Fruit fly (Drosophila melanogaster) whole organism, wandering third instar larva: Measurements from ENCODE around the gene STUB1.

Experiments
- Abd-B ChIP-seq: fragments of >200 bp; optimal IDR thresholded peaks from 2 replicates; lab custom pipeline; 2017; ENCODE audit warnings: missing biosample characterization, missing genetic modification characterization
- CG32264 ChIP-seq: fragments of 200-800 bp; sonication (Bioruptor generic); optimal IDR thresholded peaks from 2 replicates; lab custom pipeline; 2016; ENCODE audit warnings: missing biosample characterization, missing genetic modification characterization
- Dfd ChIP-seq: fragments of >200 bp; optimal IDR thresholded peaks from 2 replicates; lab custom pipeline; 2017; ENCODE audit warnings: missing biosample characterization, missing genetic modification characterization
- Dif ChIP-seq: fragments of 200-275, 200-300 bp; sonication (Bioruptor generic); optimal IDR thresholded peaks from 2 replicates; lab custom pipeline; 2018; ENCODE audit warnings: missing biosample characterization, missing genetic modification characterization; ENCODE audit not compliant: partially characterized antibody
- GATAd ChIP-seq: sonication (Bioruptor generic); optimal IDR thresholded peaks from 2 replicates; lab custom pipeline; 2016; ENCODE audit warnings: missing biosample characterization, missing genetic modification characterization
- HLH106 ChIP-seq: fragments of 200-800 bp; optimal IDR thresholded peaks from 3 replicates; lab custom pipeline; 2019; ENCODE audit warnings: missing biosample characterization, mild to moderate bottlenecking, missing genetic modification characterization, moderate library complexity
- Hr78 ChIP-seq: fragments of >200 bp; optimal IDR thresholded peaks from 2 replicates; lab custom pipeline; 2017; ENCODE audit warnings: missing biosample characterization, missing genetic modification characterization
- Hr83 ChIP-seq: fragments of 200-300 bp; sonication (Bioruptor generic); optimal IDR thresholded peaks from 2 replicates; lab custom pipeline; 2016; ENCODE audit warnings: missing biosample characterization, mild to moderate bottlenecking, missing genetic modification characterization, moderate library complexity; ENCODE audit not compliant: poor library complexity, severe bottlenecking
- Jra ChIP-seq: sonication (Bioruptor generic); optimal IDR thresholded peaks from 2 replicates; lab custom pipeline; 2016; ENCODE audit warnings: missing biosample characterization, missing genetic modification characterization
- Mio ChIP-seq: sonication (Bioruptor generic); optimal IDR thresholded peaks from 2 replicates; lab custom pipeline; 2016; ENCODE audit warnings: missing biosample characterization, missing genetic modification characterization
- Myc ChIP-seq: fragments of >200 bp; optimal IDR thresholded peaks from 2 replicates; lab custom pipeline; 2017
- N ChIP-seq: fragments of >200 bp; optimal IDR thresholded peaks from 2 replicates; lab custom pipeline; 2018; ENCODE audit warnings: missing biosample characterization, missing external identifiers, missing genetic modification characterization
- OdsH ChIP-seq: fragments of 200-800 bp; sonication (Bioruptor generic); optimal IDR thresholded peaks from 2 replicates; lab custom pipeline; 2016; ENCODE audit warnings: missing biosample characterization, mild to moderate bottlenecking, missing genetic modification characterization
- br ChIP-seq: fragments of 200-800 bp; sonication (Bioruptor generic); optimal IDR thresholded peaks from 2 replicates; lab custom pipeline; 2016; ENCODE audit warnings: missing biosample characterization, missing genetic modification characterization
- dl ChIP-seq, 2 experiments: fragments of 175-275, 200-275 bp in 1 of 2; fragments of 200-275 bp in 1 of 2; sonication (Bioruptor generic); optimal IDR thresholded peaks; lab custom pipeline; 2018; ENCODE audit warnings: mild to moderate bottlenecking in 2 of 2, missing biosample characterization in 2 of 2, missing genetic modification characterization in 2 of 2, moderate library complexity in 2 of 2; ENCODE audit not compliant: partially characterized antibody in 2 of 2, insufficient read depth in 1 of 2
- dmrt93B ChIP-seq: fragments of 200-800 bp; sonication (Bioruptor generic); optimal IDR thresholded peaks from 2 replicates; lab custom pipeline; 2018; ENCODE audit warnings: missing biosample characterization, mild to moderate bottlenecking, missing genetic modification characterization
- ey ChIP-seq: fragments of 200-800 bp; sonication (Bioruptor generic); optimal IDR thresholded peaks from 2 replicates; lab custom pipeline; 2016; ENCODE audit warnings: missing biosample characterization, missing genetic modification characterization
- foxo ChIP-seq, 2 experiments: fragments of 200-800 bp; sonication (Bioruptor generic); optimal IDR thresholded peaks; 2 replicates in 1 of 2; 3 replicates in 1 of 2; lab custom pipeline; 2016 to 2017; ENCODE audit warnings: missing biosample characterization in 2 of 2, missing genetic modification characterization in 2 of 2
- fru ChIP-seq: fragments of 200-800 bp; sonication (Bioruptor generic); optimal IDR thresholded peaks from 3 replicates; lab custom pipeline; 2016; ENCODE audit warnings: missing biosample characterization, mild to moderate bottlenecking, missing genetic modification characterization
- jim ChIP-seq: fragments of 175-275, 200-325 bp; sonication (Bioruptor generic); optimal IDR thresholded peaks from 2 replicates; lab custom pipeline; 2016; ENCODE audit warnings: missing biosample characterization, mild to moderate bottlenecking, missing genetic modification characterization
- lola ChIP-seq: fragments of >200 bp; optimal IDR thresholded peaks from 2 replicates; lab custom pipeline; 2017; ENCODE audit warnings: missing biosample characterization, missing genetic modification characterization
- pan ChIP-seq: fragments of >200 bp; optimal IDR thresholded peaks from 2 replicates; lab custom pipeline; 2017
- rgr ChIP-seq: fragments of 200-800 bp; sonication (Bioruptor generic); optimal IDR thresholded peaks from 3 replicates; lab custom pipeline; 2016; ENCODE audit warnings: missing biosample characterization, mild to moderate bottlenecking, missing genetic modification characterization
- sage ChIP-seq: fragments of 200-800 bp; sonication (Bioruptor generic); optimal IDR thresholded peaks from 2 replicates; lab custom pipeline; 2016; ENCODE audit warnings: missing biosample characterization, mild to moderate bottlenecking, missing genetic modification characterization
- sv ChIP-seq: fragments of 200-800 bp; sonication (Bioruptor generic); optimal IDR thresholded peaks from 3 replicates; lab custom pipeline; 2016; ENCODE audit warnings: missing biosample characterization, missing genetic modification characterization
- usp ChIP-seq: fragments of >200 bp; optimal IDR thresholded peaks from 2 replicates; lab custom pipeline; 2017; ENCODE audit warnings: missing biosample characterization, missing genetic modification characterization

The STUB1 gene

DNA sequence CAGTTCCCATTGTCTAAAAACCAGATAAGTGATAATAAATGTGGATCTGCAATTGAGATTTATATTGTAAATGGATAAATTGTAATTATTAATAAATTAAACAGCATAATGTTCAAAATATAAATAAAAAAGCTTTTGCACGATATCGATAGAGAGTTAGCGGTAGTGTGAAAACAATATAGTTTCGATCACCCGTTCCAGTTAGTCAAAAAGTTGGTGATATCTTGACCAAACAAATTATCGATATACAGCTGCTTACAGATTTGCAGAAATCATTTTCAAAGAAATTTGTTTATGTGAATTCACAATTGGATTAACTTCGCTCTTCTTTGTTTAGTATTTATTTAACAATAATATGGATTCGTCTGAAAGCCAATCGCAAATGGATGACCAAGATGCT lies 1.8 kb downstream of the STUB1 start, which contains the start of gene Nse4:
Nse4 (plus strand) TSS at position 267 of the 400 bp plus-strand sequence.
- TF ChIP-seq N (GFP tag; lab: Kevin White, UChicago) (peak; percentile 10), dmrt93B (GFP tag; lab: Kevin White, UChicago) (no peak)
- TF ChIP-seq, all 38 proteins: peak for 1

DNA sequence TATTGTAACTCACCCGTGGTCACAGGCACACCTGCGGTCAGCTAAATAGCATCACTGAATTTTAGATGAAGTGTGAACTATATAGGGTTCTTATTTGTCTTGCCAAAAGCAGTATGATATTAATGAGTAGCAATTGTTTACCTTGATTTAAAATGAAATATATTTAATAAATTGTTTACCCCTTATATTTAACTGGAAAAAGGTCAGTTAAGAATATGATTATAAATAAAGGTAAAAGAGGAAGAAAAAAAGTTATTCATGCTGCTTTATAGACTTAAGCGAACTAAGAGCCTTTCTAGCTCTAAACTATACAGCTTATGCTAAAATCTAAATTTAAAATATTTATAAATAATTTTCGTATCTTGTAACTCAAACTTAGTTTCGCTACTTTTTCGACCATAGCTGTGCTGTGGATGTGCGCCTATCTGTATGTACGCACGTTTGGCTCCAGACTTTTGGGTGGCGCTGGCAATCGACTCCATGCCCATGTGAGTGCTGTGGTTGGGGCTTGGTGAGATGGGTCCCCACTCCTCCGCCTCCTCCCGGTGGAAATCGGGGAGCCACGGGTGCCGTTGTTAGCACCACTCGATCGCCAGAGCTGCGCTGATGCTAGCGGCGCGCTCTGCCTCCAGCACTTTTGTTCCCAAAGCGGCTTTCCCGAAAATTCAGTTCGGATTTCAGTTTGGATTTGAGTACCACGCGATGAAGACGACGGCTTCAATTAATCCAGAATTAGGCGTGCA lies 4.9 kb downstream of the STUB1 start, which contains the start of gene loh:
loh (plus strand) TSS at position 487 of the 743 bp plus-strand sequence.
- TF ChIP-seq jim (GFP tag; lab: Kevin White, UChicago) (no peak), sv (peak; percentile 28)

- TF ChIP-seq pan (lab: Kevin White, UChicago): no peak
- TF ChIP-seq Mio: no peak
- TF ChIP-seq Hr83 (GFP tag; lab: Kevin White, UChicago): no peak
- TF ChIP-seq Dif (GFP tag; lab: Kevin White, UChicago): no peak
- no peak for TF ChIP-seq sv
- TF ChIP-seq ey (GFP tag; lab: Kevin White, UChicago): no peak
- no peak for TF ChIP-seq lola (GFP tag; lab: Kevin White, UChicago)
- no peak for TF ChIP-seq br (GFP tag; lab: Kevin White, UChicago)
- no peak for TF ChIP-seq usp (GFP tag; lab: Kevin White, UChicago)
- TF ChIP-seq, all 38 proteins: peak for 0
These were observed 14.9 kb downstream of the STUB1 start, which contains the start of gene ppk10 for dm6 chr2L:10452296-10452695. Gene ppk10 (minus strand): TSS chr2L:10452396.

DNA sequence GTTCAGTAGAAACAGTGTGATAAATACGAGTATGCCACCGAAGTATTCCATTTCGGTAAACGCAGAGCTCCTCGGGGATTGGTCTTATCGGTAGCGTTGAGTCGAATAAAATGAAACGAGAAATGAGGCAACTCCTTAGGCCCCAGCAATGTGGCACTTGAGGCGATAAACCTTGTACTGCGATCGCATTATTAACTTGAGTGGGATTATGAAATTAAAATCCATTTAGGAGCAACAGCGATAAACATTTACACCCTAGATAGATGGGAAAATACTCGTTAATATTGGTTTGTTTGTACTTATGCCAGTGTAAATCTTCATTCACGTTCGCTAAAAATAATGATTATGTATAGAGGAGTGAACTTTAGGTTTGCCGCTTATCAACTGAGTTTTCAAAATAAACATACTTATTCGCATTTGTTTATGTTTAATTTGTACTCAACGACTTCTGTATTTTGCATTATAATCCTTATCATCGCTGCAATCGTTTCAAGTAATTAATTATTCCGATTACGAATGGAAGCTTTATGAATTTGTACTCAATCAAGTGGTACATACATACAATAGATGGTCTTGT lies 18.7 kb downstream of the STUB1 start:
- no peak for TF ChIP-seq Hr78 (GFP tag; lab: Kevin White, UChicago)
- no peak for TF ChIP-seq dmrt93B (GFP tag; lab: Kevin White, UChicago)
- TF ChIP-seq br (GFP tag; lab: Kevin White, UChicago): no peak
- TF ChIP-seq CG32264 (GFP tag; lab: Kevin White, UChicago): no peak
- no peak for TF ChIP-seq Jra (GFP tag; lab: Kevin White, UChicago)
- no peak for TF ChIP-seq Abd-B
- no peak for TF ChIP-seq foxo (GFP tag; optimal IDR thresholded peaks at IDR 0.05; lab: Kevin White, UChicago)
- no peak for TF ChIP-seq fru (GFP tag; lab: Kevin White, UChicago)

dm6 chr2L:10457191-10457899 lies 20.0 kb downstream of the STUB1 start, which contains the start of the genes LManI and LManII:
Gene LManI (minus strand): TSS chr2L:10457241.
Gene LManII (plus strand): TSS chr2L:10457658.
- no peak for TF ChIP-seq Abd-B
- TF ChIP-seq GATAd (GFP tag; lab: Kevin White, UChicago): no peak
- TF ChIP-seq Myc (lab: Kevin White, UChicago): no peak
- no peak for TF ChIP-seq Hr78 (GFP tag; lab: Kevin White, UChicago)
- no peak for TF ChIP-seq fru (GFP tag; lab: Kevin White, UChicago)
- TF ChIP-seq Dif (GFP tag; lab: Kevin White, UChicago): peak; percentile 60
- TF ChIP-seq Dfd (GFP tag; lab: Kevin White, UChicago): no peak

DNA sequence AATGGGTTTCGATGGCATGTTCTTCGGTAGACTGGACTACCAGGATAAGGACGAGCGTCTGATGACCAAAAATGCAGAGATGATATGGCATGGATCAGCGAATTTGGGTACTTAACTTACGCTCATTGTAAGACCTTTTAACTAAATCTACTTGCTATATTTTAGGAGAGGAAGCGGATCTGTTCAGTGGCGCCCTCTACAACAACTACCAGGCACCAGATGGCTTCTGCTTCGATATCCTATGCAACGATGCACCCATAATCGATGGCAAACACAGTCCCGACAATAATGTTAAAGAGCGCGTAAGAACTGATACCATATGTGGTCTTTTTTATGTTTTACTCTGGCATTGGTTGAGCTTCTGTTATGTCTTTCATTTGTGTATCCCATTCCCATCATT lies 21.6 kb downstream of the STUB1 start:
- no peak for TF ChIP-seq CG32264 (GFP tag; lab: Kevin White, UChicago)
- TF ChIP-seq OdsH (GFP tag; lab: Kevin White, UChicago): no peak
- no peak for TF ChIP-seq fru (GFP tag; lab: Kevin White, UChicago)
- TF ChIP-seq sv: no peak
- TF ChIP-seq br (GFP tag; lab: Kevin White, UChicago): no peak
- no peak for TF ChIP-seq rgr
- no peak for TF ChIP-seq HLH106 (tag; lab: Kevin White, UChicago)
- TF ChIP-seq dl (GFP tag; optimal IDR thresholded peaks at IDR 0.05; lab: Kevin White, UChicago; ENCODE audit: insufficient read depth in 1 of 2, partially characterized antibody in 2 of 2): no peak
- no peak for TF ChIP-seq sage (GFP tag; lab: Kevin White, UChicago)
- TF ChIP-seq, all 38 proteins: peak for 0
